Worm (Caenorhabditis elegans): ENCODE results near the gene srh-217.

DNA sequence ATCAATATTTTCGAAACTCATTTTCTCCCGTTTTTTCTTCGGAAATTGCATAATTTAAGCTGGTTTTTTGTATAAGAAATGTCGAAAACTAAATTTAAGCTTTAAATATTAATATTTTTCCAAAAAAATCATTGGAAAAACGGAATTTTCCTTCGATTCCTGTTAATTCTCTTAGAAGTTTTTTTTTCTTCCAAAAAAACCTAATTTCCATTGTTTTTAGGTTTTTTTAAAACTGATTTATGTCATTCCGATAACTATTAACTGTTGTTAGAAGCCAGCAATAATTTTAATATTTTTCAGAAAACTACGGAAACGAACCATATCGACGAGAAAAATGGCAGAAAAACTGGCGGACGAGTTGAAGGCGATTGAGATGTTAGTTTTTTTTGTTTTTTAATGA, 6.0 kb upstream of the srh-217 start, which contains the start of gene fbxa-114:
- TF ChIP-seq klf-2 (GFP tag; conservative IDR thresholded peaks at IDR 0.05) = no peak
- no peak for TF ChIP-seq tab-1 (GFP tag; IDR thresholded peaks at IDR 0.05)
- TF ChIP-seq flt-1 (GFP tag; IDR thresholded peaks at IDR 0.05) = no peak
- no peak for TF ChIP-seq med-1 (GFP tag; optimal IDR thresholded peaks at IDR 0.05; ENCODE audit: insufficient read depth)
- TF ChIP-seq T22C8.4 (GFP tag; IDR thresholded peaks at IDR 0.05) = no peak

Data from whole organism, midembryonic.